Fruit fly (Drosophila melanogaster) whole organism, prepupa: Measurements from ENCODE around the gene CG11309.

Source experiments
- Blimp-1 ChIP-seq: fragments of 200-800 bp; sonication (Bioruptor generic); optimal IDR thresholded peaks from 3 replicates; lab custom pipeline; 2017; ENCODE audit warnings: missing biosample characterization, missing genetic modification characterization, mild to moderate bottlenecking, moderate library complexity, missing genetic modification reagents
- CG10631 ChIP-seq: fragments of 200-800 bp; sonication (Bioruptor generic); optimal IDR thresholded peaks from 2 replicates; lab custom pipeline; 2016; ENCODE audit warnings: missing biosample characterization, missing genetic modification characterization
- CG11762 ChIP-seq: fragments of 200-800 bp; sonication (Bioruptor generic); optimal IDR thresholded peaks from 3 replicates; lab custom pipeline; 2016; ENCODE audit warnings: missing biosample characterization, missing genetic modification characterization; ENCODE audit not compliant: insufficient read depth
- CG11902 ChIP-seq: fragments of 200-800 bp; sonication (Bioruptor generic); optimal IDR thresholded peaks from 3 replicates; lab custom pipeline; 2016; ENCODE audit warnings: missing biosample characterization, missing genetic modification characterization
- CG15336 ChIP-seq: fragments of 200-800 bp; sonication (Bioruptor generic); IDR thresholded peaks from 2 replicates; pipeline ENCODE4 v1.3.6; 2022; ENCODE audit warnings: missing biosample characterization, missing genetic modification characterization
- CG16779 ChIP-seq: fragments of 200-800 bp; sonication (Bioruptor generic); optimal IDR thresholded peaks from 3 replicates; lab custom pipeline; 2017; ENCODE audit warnings: missing biosample characterization, mild to moderate bottlenecking, missing genetic modification characterization
- CG3032 ChIP-seq: fragments of 200-800 bp; optimal IDR thresholded peaks from 2 replicates; lab custom pipeline; 2019; ENCODE audit warnings: missing biosample characterization, mild to moderate bottlenecking, missing genetic modification characterization, moderate library complexity
- CG31627 ChIP-seq: fragments of 200-800 bp; sonication (Bioruptor generic); optimal IDR thresholded peaks from 3 replicates; lab custom pipeline; 2016; ENCODE audit warnings: missing biosample characterization, missing genetic modification characterization
- CG32006 ChIP-seq: fragments of 200-800 bp; sonication (Bioruptor generic); optimal IDR thresholded peaks from 3 replicates; lab custom pipeline; 2017; ENCODE audit warnings: missing biosample characterization, mild to moderate bottlenecking, missing genetic modification characterization
- CG34406 ChIP-seq: fragments of 200-800 bp; sonication (Bioruptor generic); optimal IDR thresholded peaks from 3 replicates; lab custom pipeline; 2016; ENCODE audit warnings: missing biosample characterization, missing genetic modification characterization
- CG3919 ChIP-seq: fragments of 200-800 bp; sonication (Bioruptor generic); optimal IDR thresholded peaks from 3 replicates; lab custom pipeline; 2016; ENCODE audit warnings: missing biosample characterization, missing genetic modification characterization
- CG4318 ChIP-seq: fragments of 200-800 bp; sonication (Bioruptor generic); optimal IDR thresholded peaks from 3 replicates; lab custom pipeline; 2017; ENCODE audit warnings: missing biosample characterization, mild to moderate bottlenecking, missing genetic modification characterization
- CG6163 ChIP-seq: fragments of 200-800 bp; sonication (Bioruptor generic); IDR thresholded peaks from 3 replicates; pipeline ENCODE4 v1.3.6; 2022; ENCODE audit warnings: missing biosample characterization, missing genetic modification characterization
- CG6792 ChIP-seq: fragments of 200-800 bp; sonication (Bioruptor generic); optimal IDR thresholded peaks from 3 replicates; lab custom pipeline; 2016; ENCODE audit warnings: missing biosample characterization, missing genetic modification characterization
- CG6808 ChIP-seq: fragments of 200-800 bp; sonication (Bioruptor generic); optimal IDR thresholded peaks from 3 replicates; lab custom pipeline; 2017; ENCODE audit warnings: missing biosample characterization, missing genetic modification characterization, mild to moderate bottlenecking, moderate library complexity, missing genetic modification reagents
- CG6854 ChIP-seq: fragments of 200-800 bp; sonication (Bioruptor generic); optimal IDR thresholded peaks from 2 replicates; lab custom pipeline; 2017; ENCODE audit warnings: missing biosample characterization, mild to moderate bottlenecking, missing genetic modification characterization
- CG7368 ChIP-seq: fragments of 200-800 bp; sonication (Bioruptor generic); optimal IDR thresholded peaks from 3 replicates; lab custom pipeline; 2016; ENCODE audit warnings: missing biosample characterization, missing genetic modification characterization
- CG8119 ChIP-seq: fragments of 200-800 bp; sonication (Bioruptor generic); IDR thresholded peaks from 3 replicates; pipeline ENCODE4 v1.3.6; 2022; ENCODE audit warnings: missing biosample characterization, missing genetic modification characterization
- CG8632 ChIP-seq: fragments of 200-800 bp; sonication (Bioruptor generic); optimal IDR thresholded peaks from 3 replicates; lab custom pipeline; 2016; ENCODE audit warnings: missing biosample characterization, missing genetic modification characterization
- Eip75B ChIP-seq: fragments of 200-800 bp; sonication (Bioruptor generic); optimal IDR thresholded peaks from 3 replicates; lab custom pipeline; 2016; ENCODE audit warnings: missing biosample characterization, missing genetic modification characterization
- Eip78C ChIP-seq: fragments of 200-800 bp; sonication (Bioruptor generic); peaks from one replicate; lab custom pipeline; 2016; ENCODE audit warnings: missing biosample characterization, missing genetic modification characterization
- Eip93F ChIP-seq: fragments of 200-800 bp; sonication (Bioruptor generic); optimal IDR thresholded peaks from 2 replicates; lab custom pipeline; 2016; ENCODE audit warnings: missing biosample characterization, mild to moderate bottlenecking, missing genetic modification characterization
- Ets96B ChIP-seq: fragments of 200-800 bp; optimal IDR thresholded peaks from 2 replicates; lab custom pipeline; 2019; ENCODE audit warnings: missing biosample characterization, mild to moderate bottlenecking, missing genetic modification characterization, moderate library complexity
- Hr38 ChIP-seq: sonication (Bioruptor generic); optimal IDR thresholded peaks from 2 replicates; lab custom pipeline; 2016; ENCODE audit warnings: missing biosample characterization, missing genetic modification characterization
- Hr39 ChIP-seq: fragments of 200-800 bp; sonication (Bioruptor generic); optimal IDR thresholded peaks from 2 replicates; lab custom pipeline; 2016; ENCODE audit warnings: missing biosample characterization, missing genetic modification characterization
- Hr4 ChIP-seq: fragments of 200-800 bp; sonication (Bioruptor generic); optimal IDR thresholded peaks from 3 replicates; lab custom pipeline; 2016; ENCODE audit warnings: missing biosample characterization, missing genetic modification characterization
- Lpt ChIP-seq: fragments of 200-800 bp; sonication (Bioruptor generic); optimal IDR thresholded peaks from 3 replicates; lab custom pipeline; 2016; ENCODE audit warnings: missing biosample characterization, missing genetic modification characterization
- Met ChIP-seq: fragments of 200-800 bp; sonication (Bioruptor generic); optimal IDR thresholded peaks from 3 replicates; lab custom pipeline; 2016; ENCODE audit warnings: missing biosample characterization, missing genetic modification characterization
- Smox ChIP-seq: fragments of 200-800 bp; sonication (Bioruptor generic); optimal IDR thresholded peaks from 3 replicates; lab custom pipeline; 2016; ENCODE audit warnings: missing biosample characterization, missing genetic modification characterization
- Sox14 ChIP-seq: fragments of 200-800 bp; sonication (Bioruptor generic); optimal IDR thresholded peaks from 3 replicates; lab custom pipeline; 2016; ENCODE audit warnings: missing biosample characterization, missing genetic modification characterization
- Sox15 ChIP-seq: fragments of 200-800 bp; sonication (Bioruptor generic); optimal IDR thresholded peaks from 3 replicates; lab custom pipeline; 2016; ENCODE audit warnings: missing biosample characterization, missing genetic modification characterization
- cyc ChIP-seq: fragments of 200-800 bp; sonication (Bioruptor generic); optimal IDR thresholded peaks from 3 replicates; lab custom pipeline; 2016; ENCODE audit warnings: missing biosample characterization, missing genetic modification characterization
- dac ChIP-seq: fragments of 200-800 bp; sonication (Bioruptor generic); optimal IDR thresholded peaks from 2 replicates; lab custom pipeline; 2017; ENCODE audit warnings: missing biosample characterization, mild to moderate bottlenecking, missing genetic modification characterization
- dsx ChIP-seq: fragments of 200-800 bp; optimal IDR thresholded peaks from 3 replicates; lab custom pipeline; 2019; ENCODE audit warnings: missing biosample characterization, mild to moderate bottlenecking, missing genetic modification characterization, moderate library complexity; ENCODE audit not compliant: poor library complexity, severe bottlenecking
- eg ChIP-seq: fragments of 200-800 bp; sonication (Bioruptor generic); IDR thresholded peaks from 3 replicates; pipeline ENCODE4 v1.3.6; 2022; ENCODE audit warnings: missing biosample characterization, missing genetic modification characterization
- fkh ChIP-seq: fragments of 200-800 bp; sonication (Bioruptor generic); optimal IDR thresholded peaks from 3 replicates; lab custom pipeline; 2017; ENCODE audit warnings: missing biosample characterization, mild to moderate bottlenecking, missing genetic modification characterization, moderate library complexity
- lz ChIP-seq: fragments of 200-800 bp; sonication (Bioruptor generic); optimal IDR thresholded peaks from 3 replicates; lab custom pipeline; 2016; ENCODE audit warnings: missing biosample characterization, missing genetic modification characterization
- net ChIP-seq: fragments of 200-800 bp; sonication (Bioruptor generic); optimal IDR thresholded peaks from 3 replicates; lab custom pipeline; 2016; ENCODE audit warnings: missing biosample characterization, missing genetic modification characterization
- svp ChIP-seq: fragments of 200-800 bp; sonication (Bioruptor generic); peaks from one replicate; lab custom pipeline; 2016; ENCODE audit warnings: missing biosample characterization, missing genetic modification characterization
- topi ChIP-seq: fragments of 200-800 bp; sonication (Bioruptor generic); optimal IDR thresholded peaks from 3 replicates; lab custom pipeline; 2016; ENCODE audit warnings: missing biosample characterization, missing genetic modification characterization
- vri ChIP-seq: fragments of 200-800 bp; sonication (Bioruptor generic); optimal IDR thresholded peaks from 3 replicates; lab custom pipeline; 2016; ENCODE audit warnings: missing biosample characterization, mild to moderate bottlenecking, missing genetic modification characterization

CG11309 gene

DNA sequence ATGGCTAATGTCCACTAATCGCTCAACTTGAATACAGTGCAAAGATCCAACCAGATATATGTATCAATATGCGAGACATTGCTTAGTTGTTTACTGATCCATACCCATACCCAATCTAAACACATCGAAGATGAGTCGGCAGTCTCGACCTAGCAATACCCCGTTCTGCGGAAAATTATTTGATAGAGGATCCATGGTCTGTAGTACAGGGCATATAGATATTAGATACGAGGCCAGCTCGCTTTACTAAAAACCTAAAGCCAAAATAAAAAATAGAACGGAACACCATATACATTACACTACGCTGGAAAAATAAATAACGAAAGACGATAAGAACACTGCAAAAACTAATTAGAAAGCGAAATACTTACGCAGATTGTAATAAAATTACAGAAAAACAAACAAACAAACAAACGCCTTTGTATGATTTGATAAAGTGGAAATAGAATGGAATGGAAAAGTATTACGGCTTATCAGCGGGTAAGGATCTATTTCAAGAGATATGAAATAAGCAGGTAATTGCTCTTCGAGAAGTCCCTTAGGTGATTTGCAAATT is 38.3 kb downstream of the CG11309 start:
- TF ChIP-seq svp, result peak; percentile 59
- 0 out of 3 replicates have a peak, but pooled peaks have one; percentile 16 for TF ChIP-seq eg (GFP tag; lab: Robert Waterston, UW)
- peak; percentile 17 for TF ChIP-seq fkh (GFP tag; lab: Kevin White, UChicago)
- no peak for TF ChIP-seq CG6854 (GFP tag; lab: Kevin White, UChicago)
- TF ChIP-seq, all 60 proteins: peak for 3

DNA sequence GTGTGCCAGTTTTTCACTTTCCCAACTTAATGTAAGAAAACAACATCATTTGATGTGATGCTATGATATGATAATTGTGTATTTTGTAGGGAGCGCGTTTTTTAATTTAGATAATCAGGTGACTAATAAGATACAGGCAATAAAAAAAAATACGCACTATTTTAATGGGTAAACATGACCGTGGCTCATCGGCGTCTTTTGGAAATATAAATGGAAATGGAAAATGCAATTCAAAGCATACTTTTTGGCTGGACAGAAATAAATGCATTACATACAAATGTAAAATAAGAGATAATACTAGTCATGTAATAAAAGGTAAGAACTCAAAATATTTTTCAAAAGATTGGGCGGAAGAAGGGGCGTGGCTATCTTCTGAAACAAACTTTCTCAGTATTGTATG is 42.0 kb downstream of the CG11309 start:
- TF ChIP-seq fkh (GFP tag; lab: Kevin White, UChicago) (peak; percentile 28), Hr38 (GFP tag; lab: Kevin White, UChicago) (no peak), CG32006 (no peak), CG11762 (GFP tag; lab: Kevin White, UChicago) (no peak), CG31627 (GFP tag; lab: Kevin White, UChicago) (no peak), Met (no peak), Blimp-1 (no peak)

DNA sequence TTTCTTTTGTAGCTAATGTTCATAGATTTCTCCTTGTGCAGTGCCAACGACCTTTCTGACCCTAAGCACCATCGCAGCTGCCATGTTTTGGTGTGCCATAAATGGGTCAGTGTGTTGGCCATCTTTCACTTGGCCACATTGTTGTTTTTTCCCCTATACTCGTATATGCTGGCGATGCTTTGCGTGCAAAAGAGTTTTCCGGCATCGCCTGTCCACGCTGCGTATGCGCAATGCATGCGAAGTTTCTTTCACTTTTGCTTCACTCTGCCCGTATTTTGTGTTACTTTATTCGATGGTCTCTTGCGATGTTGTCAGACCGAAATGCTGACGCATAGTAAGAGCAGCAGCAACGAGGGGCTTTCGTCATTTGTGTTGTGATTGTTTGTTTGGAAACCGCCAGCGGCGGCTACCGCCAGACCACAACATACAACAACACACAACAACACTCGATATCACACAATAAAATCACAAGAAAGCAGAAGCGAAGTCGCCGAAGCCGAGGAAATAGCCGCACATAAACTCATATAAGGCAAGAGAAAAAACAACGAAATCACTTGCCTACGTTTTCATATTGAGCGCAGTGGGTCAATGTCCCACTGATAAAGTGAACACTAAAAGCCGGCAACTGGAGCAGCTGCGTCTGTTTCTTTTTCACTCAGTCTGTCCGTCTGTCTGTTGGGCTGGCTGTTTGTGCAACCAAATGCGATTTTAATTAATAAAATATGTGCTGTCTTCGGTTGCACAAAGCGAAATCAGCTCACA is 42.9 kb downstream of the CG11309 start:
- TF ChIP-seq Eip75B (peak; percentile 43), dac (GFP tag; lab: Kevin White, UChicago) (no peak), eg (GFP tag; lab: Robert Waterston, UW) (0 out of 3 replicates have a peak, but pooled peaks have one; percentile 28), svp (peak; percentile 49), CG31627 (GFP tag; lab: Kevin White, UChicago) (no peak), CG8119 (GFP tag; lab: Robert Waterston, UW) (0 out of 3 replicates have a peak, but pooled peaks have one; percentile 17), CG15336 (GFP tag; lab: Robert Waterston, UW) (0 out of 2 replicates have a peak, but pooled peaks have one; percentile 22), Eip78C (GFP tag; lab: Kevin White, UChicago) (peak; percentile 43), CG4318 (GFP tag; lab: Kevin White, UChicago) (no peak), Smox (GFP tag; lab: Kevin White, UChicago) (no peak), CG7368 (GFP tag; lab: Kevin White, UChicago) (no peak)

DNA sequence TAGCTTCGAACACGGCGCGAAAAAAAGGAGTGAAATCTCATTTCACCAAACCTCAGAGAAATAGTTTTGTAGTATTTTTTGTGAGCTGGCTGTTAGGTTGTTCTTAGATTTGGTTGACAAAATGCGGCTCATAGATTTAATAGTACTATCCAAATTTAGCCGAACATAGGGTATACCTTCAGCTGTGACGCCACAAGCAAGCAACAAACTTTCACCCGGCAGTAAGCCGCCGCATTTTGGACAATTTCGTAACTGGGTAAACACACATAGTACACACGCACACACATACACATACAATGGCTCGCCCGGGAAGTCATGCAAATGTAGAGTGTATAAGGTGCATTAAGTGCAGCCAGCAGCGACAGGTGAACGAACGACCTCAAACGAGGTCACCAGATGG is 45.2 kb downstream of the CG11309 start:
- TF ChIP-seq topi (GFP tag; lab: Kevin White, UChicago) (no peak), CG4318 (GFP tag; lab: Kevin White, UChicago) (peak; percentile 66), Met (no peak), CG34406 (GFP tag; lab: Kevin White, UChicago) (no peak), cyc (no peak), Hr39 (GFP tag; lab: Kevin White, UChicago) (no peak), Ets96B (tag; lab: Kevin White, UChicago) (no peak), CG6163 (GFP tag; lab: Robert Waterston, UW) (peak; percentile 10; the same call in 1 of the 3 replicates), Smox (GFP tag; lab: Kevin White, UChicago) (no peak), CG11902 (GFP tag; lab: Kevin White, UChicago) (no peak), eg (GFP tag; lab: Robert Waterston, UW) (peak; percentile 55; the same call in 2 of the 3 replicates), CG6808 (GFP tag; lab: Kevin White, UChicago) (no peak), CG3919 (GFP tag; lab: Kevin White, UChicago) (peak; percentile 35), CG11762 (GFP tag; lab: Kevin White, UChicago) (no peak), CG8632 (GFP tag; lab: Kevin White, UChicago) (no peak), CG8119 (GFP tag; lab: Robert Waterston, UW) (peak; percentile 72), CG7368 (GFP tag; lab: Kevin White, UChicago) (peak; percentile 1), CG3032 (tag; lab: Kevin White, UChicago) (no peak), net (GFP tag; lab: Kevin White, UChicago) (peak; percentile 2), CG10631 (GFP tag; lab: Kevin White, UChicago) (no peak), svp (no peak), CG16779 (tag; lab: Kevin White, UChicago) (no peak), vri (GFP tag; lab: Kevin White, UChicago) (no peak), Eip75B (no peak), dac (GFP tag; lab: Kevin White, UChicago) (peak; percentile 55), Blimp-1 (no peak), dsx (no peak), CG6854 (GFP tag; lab: Kevin White, UChicago) (no peak), Sox14 (GFP tag; lab: Kevin White, UChicago) (no peak), CG6792 (GFP tag; lab: Kevin White, UChicago) (no peak), lz (no peak), Sox15 (GFP tag; lab: Kevin White, UChicago) (no peak), Eip93F (GFP tag; lab: Kevin White, UChicago) (no peak), fkh (GFP tag; lab: Kevin White, UChicago) (peak; percentile 31), Lpt (GFP tag; lab: Kevin White, UChicago) (no peak), CG31627 (GFP tag; lab: Kevin White, UChicago) (no peak), Hr4 (GFP tag; lab: Kevin White, UChicago) (peak; percentile 77), Hr38 (GFP tag; lab: Kevin White, UChicago) (no peak)
